Fruit fly (Drosophila melanogaster): ENCODE measurements around the gene fz2.

Gene fz2

DNA sequence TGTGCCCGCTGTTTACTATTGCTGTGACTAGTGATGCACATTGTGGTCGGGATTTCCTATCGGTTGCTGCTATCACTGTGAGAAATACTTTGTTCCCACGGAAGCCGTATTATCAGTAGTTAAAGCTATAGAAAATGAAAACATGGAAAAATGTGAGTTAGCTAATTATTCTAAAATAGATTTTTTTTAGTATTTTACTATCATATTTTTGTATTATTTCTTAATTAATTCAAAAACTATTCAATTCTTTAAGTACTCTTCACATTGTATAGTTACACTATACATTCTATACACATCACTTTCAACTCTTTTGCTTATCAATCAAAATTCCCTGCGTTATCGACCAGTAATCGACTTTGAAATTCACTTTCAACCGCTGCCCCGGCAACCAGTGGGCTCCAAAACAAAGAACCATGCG is 137.5 kb downstream of the fz2 start, which contains the start of the genes Naxd and CG14079 (continued):
- TF ChIP-seq CG12155 (GFP tag; optimal IDR thresholded peaks at IDR 0.05), result peak; percentile 48
- no peak for TF ChIP-seq CG34224 (GFP tag; IDR thresholded peaks at IDR 0.05; ENCODE audit: partially characterized antibody)
- no peak for TF ChIP-seq YL-1 (GFP tag; optimal IDR thresholded peaks at IDR 0.05)
- TF ChIP-seq CG17912 (GFP tag; optimal IDR thresholded peaks at IDR 0.05), result no peak
- no peak for TF ChIP-seq Nf-YC (tag; optimal IDR thresholded peaks at IDR 0.05)
- no peak for TF ChIP-seq vfl (GFP tag; optimal IDR thresholded peaks at IDR 0.05)
- TF ChIP-seq CG11695 (GFP tag; IDR thresholded peaks at IDR 0.05), result peak; percentile 49; the same call in 1 of the 3 replicates
- peak; percentile 40 for TF ChIP-seq CG18619 (GFP tag; optimal IDR thresholded peaks at IDR 0.05)
- no peak for TF ChIP-seq B-H1 (GFP tag; IDR thresholded peaks at IDR 0.05)
- TF ChIP-seq mam (GFP tag; optimal IDR thresholded peaks at IDR 0.05), result peak; percentile 50
- no peak for TF ChIP-seq CG42726 (GFP tag; IDR thresholded peaks at IDR 0.05; ENCODE audit: partially characterized antibody)
- TF ChIP-seq run (tag; optimal IDR thresholded peaks at IDR 0.05), result no peak
- no peak for TF ChIP-seq Bdp1 (GFP tag; optimal IDR thresholded peaks at IDR 0.05)
- peak; percentile 8 for TF ChIP-seq CG16863 (GFP tag; optimal IDR thresholded peaks at IDR 0.05)
- TF ChIP-seq her (GFP tag; optimal IDR thresholded peaks at IDR 0.05), result no peak
- TF ChIP-seq Eip74EF (GFP tag; optimal IDR thresholded peaks at IDR 0.05), result peak in 1 of 2 experiments; percentile 45
- TF ChIP-seq unc-4 (GFP tag; IDR thresholded peaks at IDR 0.05; ENCODE audit: partially characterized antibody), result no peak
- peak; percentile 39 for TF ChIP-seq gcm (GFP tag; optimal IDR thresholded peaks at IDR 0.05)
- 0 out of 2 replicates have a peak, but pooled peaks have one; percentile 26 for TF ChIP-seq rib (GFP tag; IDR thresholded peaks at IDR 0.05)
- TF ChIP-seq bab2 (GFP tag; optimal IDR thresholded peaks at IDR 0.05), result peak; percentile 48
- TF ChIP-seq croc (GFP tag; conservative IDR thresholded peaks at IDR 0.05), result 0 out of 3 replicates have a peak, but pooled peaks have one; percentile 14
- no peak; the same call in 1 of the 2 replicates for TF ChIP-seq CG17328 (GFP tag; IDR thresholded peaks at IDR 0.05)
- TF ChIP-seq CG14710 (tag; optimal IDR thresholded peaks at IDR 0.05), result peak; percentile 57
- TF ChIP-seq CG6272 (GFP tag; IDR thresholded peaks at IDR 0.05), result no peak
- TF ChIP-seq ATbp (GFP tag; optimal IDR thresholded peaks at IDR 0.05), result peak; percentile 63
- peak; percentile 42 for TF ChIP-seq zfh2 (GFP tag; optimal IDR thresholded peaks at IDR 0.05)
- peak; percentile 34 to 70 for TF ChIP-seq dpn (GFP tag; optimal IDR thresholded peaks at IDR 0.05)
- no peak for TF ChIP-seq CG4854 (GFP tag; optimal IDR thresholded peaks at IDR 0.05)
- no peak for TF ChIP-seq wdn (GFP tag; IDR thresholded peaks at IDR 0.05)
- TF ChIP-seq CG13123 (GFP tag; optimal IDR thresholded peaks at IDR 0.05), result peak; percentile 24
- TF ChIP-seq CG7963 (GFP tag; IDR thresholded peaks at IDR 0.05; ENCODE audit: partially characterized antibody), result no peak
- TF ChIP-seq gsb (GFP tag; IDR thresholded peaks at IDR 0.05), result no peak
- peak; percentile 71 for TF ChIP-seq CG1602 (GFP tag; optimal IDR thresholded peaks at IDR 0.05)
- peak; percentile 67 for TF ChIP-seq MBD-R2 (GFP tag; IDR thresholded peaks at IDR 0.05)
- peak; percentile 34 for TF ChIP-seq tio (GFP tag; optimal IDR thresholded peaks at IDR 0.05)
- TF ChIP-seq CG30403 (GFP tag; optimal IDR thresholded peaks at IDR 0.05), result peak; percentile 73
- no peak for TF ChIP-seq hkb (optimal IDR thresholded peaks at IDR 0.05)
- TF ChIP-seq hkb (GFP tag; IDR thresholded peaks at IDR 0.05), result no peak
- no peak for TF ChIP-seq eyg (GFP tag; optimal IDR thresholded peaks at IDR 0.05)
- TF ChIP-seq CG1792 (GFP tag; optimal IDR thresholded peaks at IDR 0.05), result no peak
- TF ChIP-seq bbx (GFP tag; IDR thresholded peaks at IDR 0.05; ENCODE audit: partially characterized antibody), result no peak
- TF ChIP-seq chinmo (GFP tag; IDR thresholded peaks at IDR 0.05; ENCODE audit: partially characterized antibody), result no peak
- 0 out of 2 replicates have a peak, but pooled peaks have one; percentile 37 for TF ChIP-seq NFAT (GFP tag; IDR thresholded peaks at IDR 0.05)
- no peak for TF ChIP-seq onecut (GFP tag; IDR thresholded peaks at IDR 0.05)
- peak; percentile 73; the same call in 2 of the 3 replicates for TF ChIP-seq CG11456 (GFP tag; IDR thresholded peaks at IDR 0.05)
- TF ChIP-seq Abd-B (GFP tag; optimal IDR thresholded peaks at IDR 0.05), result peak; percentile 41
- TF ChIP-seq CG3281 (GFP tag; optimal IDR thresholded peaks at IDR 0.05), result no peak
- peak; percentile 62; the same call in 1 of the 2 replicates for TF ChIP-seq Rfx (GFP tag; IDR thresholded peaks at IDR 0.05)
- no peak for TF ChIP-seq sima (GFP tag; optimal IDR thresholded peaks at IDR 0.05)
- no peak for TF ChIP-seq CG5180 (GFP tag; optimal IDR thresholded peaks at IDR 0.05)
